Worm (Caenorhabditis elegans): ENCODE measurements around the gene npr-42.

Gene npr-42

ce11 chrII:4237701-4238214, 38.2 kb upstream of the npr-42 start, which contains the start of the genes fbxc-44 and C16A11.2:
TSS of gene fbxc-44 (minus strand) at chrII:4237751.
TSS of gene C16A11.2 (plus strand) at chrII:4238203.
- TF ChIP-seq snpc-1.2 (GFP tag; IDR thresholded peaks at IDR 0.05) (0 out of 2 replicates have a peak, but pooled peaks have one; percentile 22), hif-1 (tag; optimal IDR thresholded peaks at IDR 0.05) (peak in 1 of 2 experiments; percentile 15), aha-1 (tag) (peak; percentile 70), daf-12 (tag; optimal IDR thresholded peaks at IDR 0.05) (no peak), ces-1 (GFP tag; optimal IDR thresholded peaks at IDR 0.05) (no peak), mes-2 (tag; optimal IDR thresholded peaks at IDR 0.05; ENCODE audit: poor library complexity, severe bottlenecking) (peak; percentile 90), lir-3 (tag; optimal IDR thresholded peaks at IDR 0.05) (no peak), lsy-2 (tag; optimal IDR thresholded peaks at IDR 0.05) (peak in 1 of 2 experiments; percentile 62), daf-16 (GFP tag; optimal IDR thresholded peaks at IDR 0.05) (peak in 1 of 2 experiments; percentile 3), daf-16 (tag; optimal IDR thresholded peaks at IDR 0.05) (peak; percentile 32), lin-39 (tag; optimal IDR thresholded peaks at IDR 0.05) (no peak), mep-1 (tag; optimal IDR thresholded peaks at IDR 0.05) (peak; percentile 39), dpl-1 (GFP tag; optimal IDR thresholded peaks at IDR 0.05) (peak; percentile 0), Y48G9A.11 (GFP tag; IDR thresholded peaks at IDR 0.05) (0 out of 2 replicates have a peak, but pooled peaks have one; percentile 14), lin-38 (GFP tag; IDR thresholded peaks at IDR 0.05) (peak; percentile 64), unc-130 (GFP tag; optimal IDR thresholded peaks at IDR 0.05) (peak; percentile 72), hmg-1.1 (GFP tag; IDR thresholded peaks at IDR 0.05) (peak; percentile 59), Y75B8A.6 (GFP tag; IDR thresholded peaks at IDR 0.05) (no peak), rbr-2 (tag; optimal IDR thresholded peaks at IDR 0.05) (peak; percentile 20), pha-4 (GFP tag; IDR thresholded peaks at IDR 0.05) (peak; percentile 29; the same call in 1 of the 2 replicates), pha-4 (tag; optimal IDR thresholded peaks at IDR 0.05) (no peak)

ce11 chrII:4238963-4239362, 37.0 kb upstream of the npr-42 start:
- TF ChIP-seq nhr-25 (tag; optimal IDR thresholded peaks at IDR 0.05; ENCODE audit: borderline replicate concordance, insufficient read depth) (no peak), F44E2.7 (GFP tag; IDR thresholded peaks at IDR 0.05) (no peak), nhr-11 (tag; optimal IDR thresholded peaks at IDR 0.05) (no peak), mes-2 (tag; optimal IDR thresholded peaks at IDR 0.05; ENCODE audit: poor library complexity, severe bottlenecking) (no peak), jun-1 (tag; optimal IDR thresholded peaks at IDR 0.05) (no peak), snpc-4 (tag; optimal IDR thresholded peaks at IDR 0.05) (no peak), ceh-44 (GFP tag; IDR thresholded peaks at IDR 0.05) (no peak), mxl-3 (GFP tag; optimal IDR thresholded peaks at IDR 0.05) (no peak), ama-1 (optimal IDR thresholded peaks at IDR 0.05) (no peak), lin-13 (GFP tag; optimal IDR thresholded peaks at IDR 0.05) (no peak), madf-9 (GFP tag; conservative IDR thresholded peaks at IDR 0.05) (no peak), egl-43 (GFP tag; IDR thresholded peaks at IDR 0.05) (no peak), F26F4.8 (GFP tag; conservative IDR thresholded peaks at IDR 0.05) (no peak), tag-97 (GFP tag; IDR thresholded peaks at IDR 0.05) (no peak), ZK337.2 (GFP tag; IDR thresholded peaks at IDR 0.05) (no peak)

- no peak for TF ChIP-seq arid-1 (GFP tag; conservative IDR thresholded peaks at IDR 0.05)
- TF ChIP-seq dmd-9 (GFP tag; IDR thresholded peaks at IDR 0.05): no peak
- TF ChIP-seq nhr-6 (tag; optimal IDR thresholded peaks at IDR 0.05): no peak
- no peak for TF ChIP-seq ZK546.5 (tag; optimal IDR thresholded peaks at IDR 0.05)
- TF ChIP-seq hlh-30 (tag; optimal IDR thresholded peaks at IDR 0.05; ENCODE audit: insufficient read depth): no peak
- no peak for TF ChIP-seq lin-13 (GFP tag; optimal IDR thresholded peaks at IDR 0.05)
- no peak for TF ChIP-seq Y75B8A.6 (GFP tag; IDR thresholded peaks at IDR 0.05)
- no peak for TF ChIP-seq ceh-20 (GFP tag; IDR thresholded peaks at IDR 0.05)
- no peak for TF ChIP-seq daf-16 (GFP tag; optimal IDR thresholded peaks at IDR 0.05)
- TF ChIP-seq daf-16 (tag; optimal IDR thresholded peaks at IDR 0.05): no peak
- no peak for TF ChIP-seq daf-19 (GFP tag; conservative IDR thresholded peaks at IDR 0.05)
- TF ChIP-seq lin-15B (tag; optimal IDR thresholded peaks at IDR 0.05): no peak
- no peak for TF ChIP-seq R02D3.7 (tag; optimal IDR thresholded peaks at IDR 0.05)
- TF ChIP-seq vab-7 (GFP tag; IDR thresholded peaks at IDR 0.05): no peak
- TF ChIP-seq zag-1 (tag; optimal IDR thresholded peaks at IDR 0.05): no peak
- no peak for TF ChIP-seq rbr-2 (tag; optimal IDR thresholded peaks at IDR 0.05)
Observed at ce11 chrII:4244959-4245358, 31.0 kb upstream of the npr-42 start.
